Worm (Caenorhabditis elegans) whole organism, L4/young adult: ENCODE data around the gene F55C9.6.
"Not testable (repeated sequence)": the region's sequence is repeated elsewhere in the genome, so short reads cannot be mapped to it uniquely, and the experiment has no call there.

Source experiments
- W03F9.2 ChIP-seq: fragments of 150-350 bp; optimal IDR thresholded peaks from 2 replicates; lab custom pipeline; 2014; ENCODE audit warnings: missing biosample characterization, missing genetic modification characterization
- dao-5 ChIP-seq: sonication (generic microtip); optimal IDR thresholded peaks from 2 replicates; lab custom pipeline; 2016; ENCODE audit warnings: missing genotype, missing genetic modification characterization, moderate library complexity, missing compliant biosample characterization
- him-1 ChIP-seq: sonication (generic microtip); optimal IDR thresholded peaks from 2 replicates; lab custom pipeline; 2016; ENCODE audit warnings: missing genotype, missing genetic modification reagents, missing genetic modification characterization, missing compliant biosample characterization

Gene F55C9.6

DNA sequence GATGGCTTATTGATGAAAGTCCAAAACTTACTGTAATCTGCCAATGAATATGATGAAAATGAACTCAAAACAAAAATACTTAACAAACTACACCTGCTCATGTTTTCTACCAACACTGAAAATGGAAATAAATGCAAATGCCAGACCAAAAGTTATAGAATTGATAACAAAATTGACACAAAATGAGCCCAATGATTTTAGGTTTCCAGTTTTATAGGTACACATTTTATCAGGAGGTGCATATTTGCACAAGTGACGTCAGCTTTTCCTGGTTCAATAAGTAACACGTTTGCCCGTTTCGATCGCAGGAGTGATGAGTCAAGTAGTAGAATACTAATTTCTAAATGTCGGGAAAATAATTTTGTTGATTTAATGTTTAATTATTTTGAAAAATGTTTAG is at the start of gene F55C9.6:
Gene F55C9.6 (minus strand): TSS at position 101 of the 400 bp plus-strand sequence.
- no peak for TF ChIP-seq W03F9.2
- TF ChIP-seq him-1: no peak
- TF ChIP-seq dao-5 (tag; lab: Kevin White, UChicago): no peak

DNA sequence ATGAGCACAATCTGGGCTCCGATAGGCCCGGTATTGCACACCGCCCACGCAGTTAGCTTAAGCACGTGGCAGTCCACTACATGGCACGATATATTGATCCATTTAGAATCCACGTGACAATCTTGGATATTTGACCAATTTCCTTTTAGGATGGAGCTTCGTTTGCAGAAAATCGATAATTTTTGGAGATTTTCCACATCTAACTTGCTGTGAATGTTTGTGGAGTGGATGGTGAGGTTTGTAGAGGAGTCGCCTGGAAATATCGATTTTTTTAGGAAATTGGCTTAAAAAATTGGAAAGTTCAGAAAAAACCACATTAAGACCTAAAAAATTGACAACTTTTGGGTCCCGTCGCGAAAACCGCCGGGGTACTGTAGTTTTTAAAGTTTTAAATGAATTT is 40.7 kb upstream of the F55C9.6 start:
- TF ChIP-seq dao-5 (tag; lab: Kevin White, UChicago) (no peak), W03F9.2 (no peak), him-1 (no peak)

- TF ChIP-seq W03F9.2 (no peak), him-1 (no peak), dao-5 (tag; lab: Kevin White, UChicago) (no peak)
These were observed 32.6 kb upstream of the F55C9.6 start, which contains the start of gene fbxb-65 for ce11 chrV:19329263-19329662. fbxb-65 (plus strand) TSS chrV:19329563.

DNA sequence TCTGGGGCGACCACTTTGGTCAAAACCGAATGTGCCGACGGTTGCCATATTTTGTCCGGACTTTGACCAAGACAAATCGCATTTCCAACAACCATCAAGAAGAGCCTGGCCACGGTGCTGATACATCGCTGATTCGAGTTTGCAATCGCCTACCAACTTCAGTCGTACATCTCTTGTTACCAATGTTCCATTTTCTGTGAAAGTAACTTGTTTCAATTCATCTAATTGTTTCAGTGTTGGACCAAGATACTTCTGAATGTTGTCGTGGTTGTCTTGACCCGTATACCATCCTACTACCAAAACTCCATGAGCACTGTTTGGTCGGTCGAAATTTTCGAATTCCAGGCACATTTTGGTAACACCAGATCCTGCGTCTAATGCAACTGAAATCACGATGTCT is 28.8 kb upstream of the F55C9.6 start:
- TF ChIP-seq him-1: no peak
- no peak for TF ChIP-seq W03F9.2
- no peak for TF ChIP-seq dao-5 (tag; lab: Kevin White, UChicago)

DNA sequence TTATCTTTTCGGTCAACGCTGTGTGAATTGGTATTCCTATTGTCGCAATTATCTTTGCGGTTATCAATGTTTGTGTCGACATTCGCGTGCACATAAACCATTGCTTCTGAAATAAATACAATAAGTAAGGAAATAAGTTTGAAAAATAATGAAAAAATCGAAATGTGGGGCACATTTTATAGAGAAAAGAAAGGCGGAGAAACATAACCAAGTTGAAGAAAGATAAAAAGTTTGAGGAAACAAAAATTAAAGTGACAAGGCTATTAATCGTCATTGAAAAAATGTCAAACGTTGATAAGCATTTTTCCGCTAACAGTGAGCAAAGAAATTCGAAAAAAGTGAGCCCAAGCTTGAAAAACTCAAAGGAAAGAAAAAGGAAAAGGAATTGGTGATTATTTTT is 25.8 kb upstream of the F55C9.6 start, which contains the start of gene C43D7.4:
Gene C43D7.4 (minus strand): TSS at position 101 of the 400 bp plus-strand sequence.
- TF ChIP-seq dao-5 (tag; lab: Kevin White, UChicago) (no peak), W03F9.2 (no peak)

DNA sequence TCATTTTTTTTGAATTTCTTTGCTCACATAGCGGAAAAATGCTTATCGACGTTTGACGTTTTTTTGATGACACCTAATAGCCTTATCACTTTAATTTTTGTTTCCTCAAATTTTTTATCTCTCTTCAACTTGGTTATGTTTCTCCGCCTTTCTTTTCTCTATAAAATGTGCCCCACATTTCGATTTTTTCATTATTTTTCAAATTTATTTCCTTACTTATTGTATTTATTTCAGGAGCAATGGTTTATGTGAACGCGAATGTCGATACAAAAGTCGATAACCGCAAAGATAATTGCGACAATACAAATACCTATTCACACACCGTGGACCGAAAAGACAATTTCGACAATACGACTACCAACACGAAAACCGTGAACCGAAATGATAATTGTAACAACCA is 23.8 kb upstream of the F55C9.6 start, which contains the start of gene sdz-6:
Gene sdz-6 (plus strand): TSS at position 229 of the 400 bp plus-strand sequence.
- TF ChIP-seq W03F9.2 (no peak), dao-5 (tag; lab: Kevin White, UChicago) (no peak), him-1 (no peak)

- TF ChIP-seq him-1 (no peak), W03F9.2 (no peak), dao-5 (tag; lab: Kevin White, UChicago) (no peak)
These were observed 22.9 kb upstream of the F55C9.6 start, which contains the start of gene C43D7.7 for ce11 chrV:19319460-19319995. C43D7.7 (minus strand) TSS chrV:19319510.

- TF ChIP-seq him-1; dao-5 (tag; lab: Kevin White, UChicago); W03F9.2: not testable (repeated sequence)
These were observed 20.4 kb upstream of the F55C9.6 start, which contains the start of gene srh-208 for ce11 chrV:19317058-19317457. srh-208 (plus strand) TSS chrV:19317358.

DNA sequence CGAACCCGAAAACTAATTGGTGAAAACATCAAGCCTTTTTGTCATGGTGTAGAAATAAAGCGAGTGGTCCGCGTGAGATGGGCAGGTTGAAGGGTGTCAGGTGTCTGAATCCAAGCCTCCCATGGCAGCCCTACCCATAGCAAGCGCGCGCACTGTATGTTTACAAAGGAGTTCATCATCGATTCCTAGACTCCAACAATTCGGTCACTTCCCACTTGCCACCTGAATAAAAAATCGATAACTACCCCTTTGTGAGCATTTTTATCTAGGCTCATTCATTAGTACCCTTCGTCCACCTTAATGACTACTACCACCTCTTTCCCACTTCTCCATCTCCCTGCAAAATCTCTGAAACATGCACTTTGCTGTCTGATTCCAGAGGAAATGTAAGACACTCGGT is 16.4 kb upstream of the F55C9.6 start, which contains the start of gene fbxb-64:
Gene fbxb-64 (plus strand): TSS at position 301 of the 400 bp plus-strand sequence.
- TF ChIP-seq W03F9.2: no peak

DNA sequence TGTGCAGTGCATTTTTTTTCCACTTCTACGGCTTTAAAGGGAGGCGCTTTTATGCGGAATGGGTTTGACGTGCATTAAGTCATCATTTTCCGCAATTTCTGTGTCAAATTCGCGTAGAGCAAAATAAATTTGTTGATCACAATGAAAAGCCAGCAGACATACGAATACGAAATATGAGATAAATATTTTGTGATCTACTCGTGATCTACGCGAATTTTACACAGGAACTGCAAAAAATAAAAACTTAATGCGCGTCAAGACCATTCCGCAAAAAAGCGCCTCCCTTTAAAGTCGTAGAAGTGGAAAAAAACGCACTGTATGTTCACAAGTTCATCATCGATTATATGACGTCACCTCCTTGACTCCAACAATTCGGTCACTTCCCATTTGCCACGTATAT is 14.8 kb upstream of the F55C9.6 start, which contains the start of gene C43D7.8:
Gene C43D7.8 (minus strand): TSS at position 101 of the 400 bp plus-strand sequence.
- TF ChIP-seq dao-5 (tag; lab: Kevin White, UChicago) (no peak), him-1 (no peak), W03F9.2 (no peak)

- TF ChIP-seq W03F9.2 (no peak), dao-5 (tag; lab: Kevin White, UChicago) (no peak), him-1 (no peak)
These were observed 13.0 kb upstream of the F55C9.6 start, which contains the start of gene F55C9.11 for ce11 chrV:19309591-19309990. F55C9.11 (minus strand) TSS chrV:19309691.

ce11 chrV:19308137-19308536 is 11.5 kb upstream of the F55C9.6 start:
- TF ChIP-seq dao-5 (tag; lab: Kevin White, UChicago) (no peak), him-1 (no peak), W03F9.2 (no peak)

ce11 chrV:19306906-19307305 is 10.3 kb upstream of the F55C9.6 start, which contains the start of gene F55C9.15:
F55C9.15 (minus strand) TSS chrV:19307006.
- no peak for TF ChIP-seq him-1
- TF ChIP-seq W03F9.2: no peak
- no peak for TF ChIP-seq dao-5 (tag; lab: Kevin White, UChicago)

DNA sequence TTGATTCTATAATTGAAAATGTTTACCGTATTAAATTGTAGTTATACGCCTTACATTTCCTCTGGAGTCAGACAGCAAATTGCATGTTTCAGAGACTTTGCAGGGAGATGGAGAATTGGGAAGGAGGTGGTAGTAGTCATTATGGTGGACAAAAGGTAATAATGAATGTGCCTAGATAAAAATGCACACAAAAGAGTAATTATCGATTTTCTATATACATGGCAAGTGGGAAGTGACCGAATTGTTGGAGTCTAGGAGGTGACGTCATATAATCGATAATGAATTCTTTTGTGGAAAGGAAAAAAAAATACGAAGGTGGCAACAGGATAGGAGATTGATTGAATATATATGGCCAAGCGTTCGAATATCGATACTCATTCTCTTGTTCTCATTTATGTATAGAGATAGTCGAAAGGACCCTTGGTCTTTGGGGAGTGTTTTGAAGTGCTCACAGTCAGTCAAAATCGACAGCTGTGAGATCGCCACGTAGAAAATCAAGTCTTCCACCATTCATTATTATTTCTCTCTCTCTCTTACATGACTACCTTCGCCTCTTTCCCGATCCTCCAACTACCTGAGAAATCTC is 7.1 kb upstream of the F55C9.6 start, which contains the start of the genes fbxb-63 and fbxb-61:
Gene fbxb-63 (minus strand): TSS at position 142 of the 586 bp plus-strand sequence.
Gene fbxb-61 (plus strand): TSS at position 536 of the 586 bp plus-strand sequence.
- TF ChIP-seq dao-5 (tag; lab: Kevin White, UChicago): no peak
- TF ChIP-seq W03F9.2: no peak
- no peak for TF ChIP-seq him-1

DNA sequence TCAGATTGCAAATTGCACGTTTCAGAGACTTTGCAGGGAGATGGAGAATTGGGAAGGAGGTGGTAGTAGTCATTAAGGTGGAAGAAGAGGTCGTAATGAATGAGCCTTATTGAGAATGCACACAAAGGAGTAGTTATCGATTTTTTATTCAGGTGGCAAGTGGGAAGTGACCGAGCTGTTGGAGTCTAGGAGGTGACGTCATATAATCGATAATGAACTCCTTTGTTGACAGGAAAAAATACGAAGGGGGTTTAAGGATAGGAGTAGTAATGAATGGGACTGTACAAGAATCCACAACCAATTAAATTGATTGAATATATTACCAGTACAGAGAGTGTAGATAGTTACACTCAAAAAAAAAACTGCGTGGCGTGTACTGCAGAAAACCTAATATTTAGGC is 5.3 kb upstream of the F55C9.6 start, which contains the start of gene fbxb-62:
Gene fbxb-62 (minus strand): TSS at position 101 of the 400 bp plus-strand sequence.
- TF ChIP-seq him-1: no peak
- no peak for TF ChIP-seq dao-5 (tag; lab: Kevin White, UChicago)
- TF ChIP-seq W03F9.2: no peak
